Worm (Caenorhabditis elegans) whole organism, late embryonic: ENCODE measurements around the gene C54E4.1.
"Not testable (repeated sequence)": the region's sequence is repeated elsewhere in the genome, so short reads cannot be mapped to it uniquely, and the experiment has no call there.

Experiments
- C08G9.2 ChIP-seq: sonication (generic microtip); optimal IDR thresholded peaks from 2 replicates; lab custom pipeline; 2016; ENCODE audit warnings: mild to moderate bottlenecking, missing genetic modification characterization, moderate library complexity, missing compliant biosample characterization
- F13H6.1 ChIP-seq: sonication (generic microtip); optimal IDR thresholded peaks from 2 replicates; lab custom pipeline; 2016; ENCODE audit warnings: missing genetic modification characterization, missing compliant biosample characterization
- K02D7.2 ChIP-seq: sonication (generic microtip); optimal IDR thresholded peaks from 2 replicates; lab custom pipeline; 2017; ENCODE audit warnings: mild to moderate bottlenecking, missing genetic modification characterization, missing compliant biosample characterization
- K09A11.1 ChIP-seq: sonication (generic microtip); optimal IDR thresholded peaks from 2 replicates; lab custom pipeline; 2017; ENCODE audit warnings: antibody characterized with exemption, mild to moderate bottlenecking, missing genetic modification characterization, missing compliant biosample characterization; ENCODE audit not compliant: insufficient read depth
- ahr-1 ChIP-seq: sonication (generic microtip); optimal IDR thresholded peaks from 2 replicates; lab custom pipeline; 2016; ENCODE audit warnings: missing genetic modification characterization, missing compliant biosample characterization
- ceh-19 ChIP-seq: fragments of 200-800 bp; sonication (Bioruptor generic); optimal IDR thresholded peaks from 2 replicates; lab custom pipeline; 2018; ENCODE audit warnings: mild to moderate bottlenecking, missing genetic modification characterization, missing compliant biosample characterization
- ceh-2 ChIP-seq: sonication (generic microtip); optimal IDR thresholded peaks from 2 replicates; lab custom pipeline; 2016; ENCODE audit warnings: missing genotype, missing genetic modification characterization, missing compliant biosample characterization
- ceh-22 ChIP-seq: sonication (generic microtip); optimal IDR thresholded peaks from 2 replicates; lab custom pipeline; 2017; ENCODE audit warnings: missing biosample characterization, missing genetic modification characterization
- ceh-24 ChIP-seq: sonication (generic microtip); optimal IDR thresholded peaks from 2 replicates; lab custom pipeline; 2016; ENCODE audit warnings: mild to moderate bottlenecking, missing genetic modification characterization, missing compliant biosample characterization
- ceh-45 ChIP-seq: fragments of 200-800 bp; sonication (Bioruptor generic); IDR thresholded peaks from 2 replicates; pipeline ENCODE4 v1.3.6; 2022; ENCODE audit warnings: missing genetic modification reagents, missing genetic modification characterization, missing compliant biosample characterization
- ceh-48 ChIP-seq: sonication (generic microtip); optimal IDR thresholded peaks from 2 replicates; lab custom pipeline; 2016; ENCODE audit warnings: missing genetic modification characterization, inconsistent platforms, missing compliant biosample characterization
- ceh-6 ChIP-seq: fragments of 200-800 bp; sonication (Bioruptor generic); optimal IDR thresholded peaks from 2 replicates; lab custom pipeline; 2018; ENCODE audit warnings: mild to moderate bottlenecking, missing genetic modification characterization, missing compliant biosample characterization
- ceh-9 ChIP-seq: sonication (generic microtip); optimal IDR thresholded peaks from 2 replicates; lab custom pipeline; 2016; ENCODE audit warnings: mild to moderate bottlenecking, missing genetic modification characterization, inconsistent platforms, missing compliant biosample characterization
- che-1 ChIP-seq: sonication (generic microtip); optimal IDR thresholded peaks from 2 replicates; lab custom pipeline; 2016; ENCODE audit warnings: mild to moderate bottlenecking, missing genetic modification characterization, missing compliant biosample characterization
- dmd-4 ChIP-seq: sonication (generic microtip); optimal IDR thresholded peaks from 2 replicates; lab custom pipeline; 2016; ENCODE audit warnings: borderline replicate concordance, missing genetic modification characterization, missing compliant biosample characterization
- elt-2 ChIP-seq: sonication (generic microtip); optimal IDR thresholded peaks from 2 replicates; lab custom pipeline; 2016; ENCODE audit warnings: missing genetic modification reagents, missing genetic modification characterization, missing compliant biosample characterization
- elt-4 ChIP-seq: sonication (generic microtip); optimal IDR thresholded peaks from 2 replicates; lab custom pipeline; 2016; ENCODE audit warnings: missing genetic modification characterization, missing compliant biosample characterization
- ets-4 ChIP-seq: sonication (generic microtip); optimal IDR thresholded peaks from 2 replicates; lab custom pipeline; 2016; ENCODE audit warnings: missing genetic modification characterization, missing compliant biosample characterization
- fkh-10 ChIP-seq: fragments of 150-350 bp; optimal IDR thresholded peaks from 2 replicates; lab custom pipeline; 2014; ENCODE audit warnings: missing biosample characterization, missing genetic modification reagents, missing genetic modification characterization
- hlh-13 ChIP-seq: fragments of 200-800 bp; sonication (Bioruptor generic); optimal IDR thresholded peaks from 2 replicates; lab custom pipeline; 2018; ENCODE audit warnings: mild to moderate bottlenecking, missing genetic modification characterization, missing compliant biosample characterization
- hlh-15 ChIP-seq: sonication (generic microtip); optimal IDR thresholded peaks from 2 replicates; lab custom pipeline; 2016; ENCODE audit warnings: missing genetic modification characterization, missing compliant biosample characterization
- hlh-30 ChIP-seq: sonication (generic microtip); optimal IDR thresholded peaks from 2 replicates; lab custom pipeline; 2017; ENCODE audit warnings: antibody characterized with exemption, missing genetic modification characterization, missing compliant biosample characterization; ENCODE audit not compliant: insufficient read depth
- hlh-6 ChIP-seq: sonication (generic microtip); optimal IDR thresholded peaks from 2 replicates; lab custom pipeline; 2016; ENCODE audit warnings: missing genotype, missing genetic modification characterization, missing compliant biosample characterization
- hlh-8 ChIP-seq: sonication (generic microtip); optimal IDR thresholded peaks from 2 replicates; lab custom pipeline; 2016; ENCODE audit warnings: missing genotype, missing genetic modification characterization, missing compliant biosample characterization
- lim-6 ChIP-seq: sonication (generic microtip); optimal IDR thresholded peaks from 2 replicates; lab custom pipeline; 2016; ENCODE audit warnings: missing genetic modification characterization, missing compliant biosample characterization
- lin-11 ChIP-seq: fragments of 200-800 bp; sonication (Bioruptor generic); optimal IDR thresholded peaks from 2 replicates; lab custom pipeline; 2018; ENCODE audit warnings: mild to moderate bottlenecking, missing genetic modification characterization, missing compliant biosample characterization
- mec-3 ChIP-seq: sonication (generic microtip); optimal IDR thresholded peaks from 2 replicates; lab custom pipeline; 2016; ENCODE audit warnings: borderline replicate concordance, missing genetic modification characterization, missing compliant biosample characterization
- nfya-1 ChIP-seq: sonication (generic microtip); optimal IDR thresholded peaks from 2 replicates; lab custom pipeline; 2017; ENCODE audit warnings: missing genetic modification characterization, mild to moderate bottlenecking, missing compliant biosample characterization, antibody characterized with exemption, moderate library complexity
- nhr-11 ChIP-seq: fragments of 150-350 bp; optimal IDR thresholded peaks from 2 replicates; lab custom pipeline; 2014; ENCODE audit warnings: missing biosample characterization, missing genetic modification characterization
- nhr-232 ChIP-seq: sonication (generic microtip); optimal IDR thresholded peaks from 2 replicates; lab custom pipeline; 2016; ENCODE audit warnings: missing genetic modification characterization, missing compliant biosample characterization
- npax-4 ChIP-seq: sonication (generic microtip); optimal IDR thresholded peaks from 2 replicates; lab custom pipeline; 2016; ENCODE audit warnings: missing genetic modification characterization, missing compliant biosample characterization
- odd-2 ChIP-seq: sonication (generic microtip); optimal IDR thresholded peaks from 2 replicates; lab custom pipeline; 2017; ENCODE audit warnings: antibody characterized with exemption, mild to moderate bottlenecking, missing genetic modification characterization, missing compliant biosample characterization
- pat-9 ChIP-seq: fragments of 200-800 bp; sonication (Bioruptor generic); optimal IDR thresholded peaks from 2 replicates; lab custom pipeline; 2018; ENCODE audit warnings: mild to moderate bottlenecking, missing genetic modification characterization, moderate library complexity, missing compliant biosample characterization
- pax-1 ChIP-seq: fragments of 150-350 bp; optimal IDR thresholded peaks from 2 replicates; lab custom pipeline; 2014; ENCODE audit warnings: missing biosample characterization, missing genetic modification characterization
- pha-2 ChIP-seq: sonication (generic microtip); optimal IDR thresholded peaks from 2 replicates; lab custom pipeline; 2017; ENCODE audit warnings: mild to moderate bottlenecking, missing genetic modification characterization, missing compliant biosample characterization
- pha-4 ChIP-seq: fragments of 150-350 bp; optimal IDR thresholded peaks from 2 replicates; lab custom pipeline; 2018; ENCODE audit warnings: missing biosample characterization, missing genetic modification reagents, missing genetic modification characterization
- pqm-1 ChIP-seq: sonication (generic microtip); optimal IDR thresholded peaks from 2 replicates; lab custom pipeline; 2016; ENCODE audit warnings: missing genetic modification characterization, missing compliant biosample characterization
- pros-1 ChIP-seq: fragments of 150-350 bp; optimal IDR thresholded peaks from 2 replicates; lab custom pipeline; 2014; ENCODE audit warnings: missing biosample characterization, missing genetic modification reagents, missing genetic modification characterization
- ref-2 ChIP-seq: sonication (generic microtip); optimal IDR thresholded peaks from 2 replicates; lab custom pipeline; 2016; ENCODE audit warnings: missing genetic modification characterization, missing compliant biosample characterization
- rnt-1 ChIP-seq: sonication (generic microtip); optimal IDR thresholded peaks from 2 replicates; lab custom pipeline; 2016; ENCODE audit warnings: missing genetic modification characterization, missing compliant biosample characterization
- sox-2 ChIP-seq: fragments of 200-800 bp; sonication (Bioruptor generic); IDR thresholded peaks from 2 replicates; pipeline ENCODE4 v1.3.6; 2022; ENCODE audit warnings: missing genetic modification reagents, missing genetic modification characterization, missing compliant biosample characterization
- sox-4 ChIP-seq: sonication (generic microtip); optimal IDR thresholded peaks from 2 replicates; lab custom pipeline; 2017; ENCODE audit warnings: mild to moderate bottlenecking, missing genetic modification characterization, inconsistent platforms, missing compliant biosample characterization
- syd-9 ChIP-seq: sonication (generic microtip); optimal IDR thresholded peaks from 2 replicates; lab custom pipeline; 2016; ENCODE audit warnings: mild to moderate bottlenecking, missing genetic modification characterization, moderate library complexity, missing compliant biosample characterization
- tbx-2 ChIP-seq: sonication (generic microtip); optimal IDR thresholded peaks from 2 replicates; lab custom pipeline; 2016; ENCODE audit warnings: missing genetic modification characterization, missing compliant biosample characterization
- tbx-7 ChIP-seq: sonication (generic microtip); optimal IDR thresholded peaks from 2 replicates; lab custom pipeline; 2016; ENCODE audit warnings: missing genotype, missing genetic modification characterization, missing compliant biosample characterization
- unc-86 ChIP-seq: sonication (generic microtip); optimal IDR thresholded peaks from 2 replicates; lab custom pipeline; 2016; ENCODE audit warnings: missing genetic modification characterization, missing compliant biosample characterization
- zip-5 ChIP-seq: sonication (generic microtip); optimal IDR thresholded peaks from 2 replicates; lab custom pipeline; 2016; ENCODE audit warnings: missing genetic modification characterization, missing compliant biosample characterization
- ztf-16 ChIP-seq: sonication (generic microtip); optimal IDR thresholded peaks from 2 replicates; lab custom pipeline; 2017; ENCODE audit warnings: missing genetic modification characterization, missing compliant biosample characterization

Gene C54E4.1

ce11 chrIV:2216756-2217155 lies 41.4 kb downstream of the C54E4.1 start, which contains the start of gene T04C4.3:
TSS of gene T04C4.3 (minus strand) at chrIV:2216856.
- TF ChIP-seq dmd-4 (tag; lab: Kevin White, UChicago); ceh-19; pax-1 (tag; lab: Kevin White, UChicago): not testable (repeated sequence)
- TF ChIP-seq, all 69 proteins: peak for 0; not testable (repeated sequence) for 69

DNA sequence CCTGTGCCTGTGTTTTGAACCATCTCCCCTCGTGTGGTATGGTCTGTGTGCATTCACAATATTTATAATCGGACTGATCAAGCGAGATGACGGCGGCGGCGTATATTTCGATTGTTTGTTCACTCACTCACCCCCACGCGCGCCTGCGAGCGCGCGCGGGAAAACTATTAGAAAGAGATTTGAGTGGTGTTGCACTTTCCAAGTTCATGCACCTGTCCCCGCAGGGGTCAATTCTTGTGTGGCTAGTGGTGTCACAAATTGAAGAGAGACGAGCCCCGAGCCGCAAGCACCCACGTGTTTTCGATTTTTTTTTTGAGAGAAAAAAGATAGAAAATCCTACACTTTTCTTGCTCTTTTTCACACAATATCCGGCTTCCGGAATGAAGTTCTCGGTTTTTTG lies 41.9 kb downstream of the C54E4.1 start:
- TF ChIP-seq pha-2: peak; percentile 47
- peak; percentile 9 for TF ChIP-seq ceh-2 (tag; lab: Kevin White, UChicago)
- TF ChIP-seq ceh-9 (tag; lab: Kevin White, UChicago): no peak

- TF ChIP-seq lin-11 (peak; percentile 37), unc-86 (tag; lab: Kevin White, UChicago) (peak; percentile 21), dmd-4 (tag; lab: Kevin White, UChicago) (no peak), K02D7.2 (tag; lab: Kevin White, UChicago) (peak; percentile 10), zip-5 (tag; lab: Kevin White, UChicago) (no peak), rnt-1 (tag; lab: Kevin White, UChicago) (peak; percentile 69), hlh-30 (peak; percentile 98), odd-2 (tag; lab: Kevin White, UChicago) (no peak), tbx-7 (tag; lab: Kevin White, UChicago) (no peak), ceh-45 (GFP tag; lab: Robert Waterston, UW) (no peak), pat-9 (peak; percentile 73), npax-4 (no peak), pros-1 (tag; lab: Kevin White, UChicago) (peak; percentile 38), hlh-15 (tag; lab: Kevin White, UChicago) (no peak), ceh-2 (tag; lab: Kevin White, UChicago) (no peak), nfya-1 (tag; lab: Kevin White, UChicago) (peak; percentile 88), fkh-10 (GFP tag; lab: Kevin White, UChicago) (no peak), F13H6.1 (tag; lab: Kevin White, UChicago) (peak; percentile 74), ahr-1 (no peak), ceh-22 (tag; lab: Kevin White, UChicago) (peak; percentile 86), ceh-6 (GFP tag; lab: Kevin White, UChicago) (no peak), sox-4 (tag; lab: Kevin White, UChicago) (no peak), elt-2 (tag; lab: Kevin White, UChicago) (peak; percentile 31), pax-1 (tag; lab: Kevin White, UChicago) (no peak), pqm-1 (no peak), K09A11.1 (peak; percentile 20), tbx-2 (tag; lab: Kevin White, UChicago) (peak; percentile 81), ceh-9 (tag; lab: Kevin White, UChicago) (no peak), hlh-6 (no peak), hlh-8 (tag; lab: Kevin White, UChicago) (no peak), che-1 (tag; lab: Kevin White, UChicago) (peak; percentile 53), lim-6 (tag; lab: Kevin White, UChicago) (no peak), sox-2 (GFP tag; lab: Robert Waterston, UW) (no peak), ztf-16 (peak; percentile 55), hlh-13 (no peak), ceh-19 (peak; percentile 81), nhr-11 (tag; lab: Kevin White, UChicago) (no peak), elt-4 (no peak), syd-9 (tag; lab: Kevin White, UChicago) (no peak), mec-3 (tag; lab: Kevin White, UChicago) (no peak), ref-2 (tag; lab: Kevin White, UChicago) (peak; percentile 87), ceh-48 (tag; lab: Kevin White, UChicago) (no peak), ets-4 (tag; lab: Kevin White, UChicago) (peak; percentile 49), pha-2 (peak; percentile 43), nhr-232 (no peak), C08G9.2 (peak; percentile 41), pha-4 (no peak), ceh-24 (tag; lab: Kevin White, UChicago) (no peak)
Measured at ce11 chrIV:2219334-2219755, 44.0 kb downstream of the C54E4.1 start.
